Worm (Caenorhabditis elegans) whole organism, L4 larva: ENCODE measurements around the gene C39E9.8.

Experiments used
- T26A8.4 ChIP-seq: fragments of 200-800 bp; sonication (Bioruptor generic); IDR thresholded peaks from 2 replicates; pipeline ENCODE4 v1.3.6; 2022; ENCODE audit warnings: missing genetic modification characterization, missing compliant biosample characterization
- Y48G9A.11 ChIP-seq: fragments of 200-800 bp; sonication (Bioruptor generic); IDR thresholded peaks from 2 replicates; pipeline ENCODE4 v1.3.6; 2022; ENCODE audit warnings: missing genetic modification reagents, missing genetic modification characterization, missing compliant biosample characterization
- aha-1 ChIP-seq: fragments of 150-350 bp; peaks from one replicate; lab custom pipeline; 2014; ENCODE audit warnings: missing biosample characterization, missing genetic modification characterization
- ceh-20 ChIP-seq: fragments of 200-800 bp; sonication (Bioruptor generic); IDR thresholded peaks from 2 replicates; pipeline ENCODE4 v1.3.6; 2022; ENCODE audit warnings: missing genetic modification reagents, missing genetic modification characterization, missing compliant biosample characterization
- ceh-44 ChIP-seq: fragments of 200-800 bp; sonication (Bioruptor generic); IDR thresholded peaks from 2 replicates; pipeline ENCODE4 v1.3.6; 2022; ENCODE audit warnings: missing genetic modification reagents, missing genetic modification characterization, missing compliant biosample characterization
- daf-16 ChIP-seq, 3 experiments: sonication (generic microtip); optimal IDR thresholded peaks; 2 replicates each; lab custom pipeline; 2016 to 2017; ENCODE audit warnings: missing genetic modification characterization in 3 of 3, missing genetic modification reagents in 3 of 3, mild to moderate bottlenecking in 2 of 3, missing compliant biosample characterization in 2 of 3, missing biosample characterization in 1 of 3, moderate library complexity in 1 of 3
- daf-19 ChIP-seq: fragments of 200-800 bp; sonication (Bioruptor generic); conservative IDR thresholded peaks from 2 replicates; pipeline ENCODE4 v1.3.6; 2022; ENCODE audit warnings: missing genetic modification characterization, missing compliant biosample characterization
- daf-8 ChIP-seq: fragments of 200-800 bp; sonication (Bioruptor generic); IDR thresholded peaks from 2 replicates; pipeline ENCODE4 v1.3.6; 2022; ENCODE audit warnings: missing genetic modification characterization, missing compliant biosample characterization
- duxl-1 ChIP-seq: sonication (generic microtip); optimal IDR thresholded peaks from 2 replicates; lab custom pipeline; 2016; ENCODE audit warnings: mild to moderate bottlenecking, missing genetic modification characterization, moderate library complexity, missing compliant biosample characterization; ENCODE audit not compliant: poor library complexity
- dve-1 ChIP-seq: sonication (generic microtip); optimal IDR thresholded peaks from 2 replicates; lab custom pipeline; 2017; ENCODE audit warnings: antibody characterized with exemption, mild to moderate bottlenecking, missing genetic modification characterization, missing compliant biosample characterization; ENCODE audit not compliant: insufficient read depth
- fos-1 ChIP-seq: fragments of 150-350 bp; optimal IDR thresholded peaks from 2 replicates; lab custom pipeline; 2014; ENCODE audit warnings: missing biosample characterization, missing genetic modification characterization
- hif-1 ChIP-seq, 2 experiments: sonication (generic microtip); optimal IDR thresholded peaks; 2 replicates each; lab custom pipeline; 2016 to 2017; ENCODE audit warnings: missing compliant biosample characterization in 2 of 2, missing genetic modification characterization in 2 of 2, missing genetic modification reagents in 2 of 2, missing genotype in 2 of 2, mild to moderate bottlenecking in 1 of 2
- hlh-11 ChIP-seq: fragments of 200-800 bp; sonication (Bioruptor generic); optimal IDR thresholded peaks from 2 replicates; lab custom pipeline; 2018; ENCODE audit warnings: mild to moderate bottlenecking, missing genetic modification characterization, missing compliant biosample characterization
- hlh-30 ChIP-seq: sonication (generic microtip); optimal IDR thresholded peaks from 2 replicates; lab custom pipeline; 2017; ENCODE audit warnings: antibody characterized with exemption, mild to moderate bottlenecking, missing genetic modification characterization, missing compliant biosample characterization; ENCODE audit not compliant: insufficient read depth
- hmg-1.1 ChIP-seq: fragments of 200-800 bp; sonication (Bioruptor generic); IDR thresholded peaks from 2 replicates; pipeline ENCODE4 v1.3.6; 2022; ENCODE audit warnings: missing genetic modification reagents, missing genetic modification characterization, missing compliant biosample characterization
- lin-1 ChIP-seq: fragments of 200-800 bp; sonication (Bioruptor generic); IDR thresholded peaks from 2 replicates; pipeline ENCODE4 v1.3.6; 2022; ENCODE audit warnings: missing genetic modification reagents, missing genetic modification characterization, missing compliant biosample characterization
- lin-13 ChIP-seq: fragments of 150-350 bp; optimal IDR thresholded peaks from 2 replicates; lab custom pipeline; 2014; ENCODE audit warnings: missing biosample characterization, missing genetic modification reagents, missing genetic modification characterization
- lin-29 ChIP-seq: fragments of 200-800 bp; sonication (Bioruptor generic); IDR thresholded peaks from 2 replicates; pipeline ENCODE4 v1.3.6; 2022; ENCODE audit warnings: missing genetic modification reagents, missing genetic modification characterization, missing compliant biosample characterization
- lin-39 ChIP-seq: fragments of 150-350 bp; optimal IDR thresholded peaks from 2 replicates; lab custom pipeline; 2014; ENCODE audit warnings: missing biosample characterization, missing genetic modification reagents, missing genetic modification characterization
- madf-9 ChIP-seq: fragments of 200-800 bp; sonication (Bioruptor generic); conservative IDR thresholded peaks from 2 replicates; pipeline ENCODE4 v1.3.6; 2022; ENCODE audit warnings: missing genetic modification reagents, missing genetic modification characterization, missing compliant biosample characterization
- mdl-1 ChIP-seq, 2 experiments: fragments of 150-350 bp in 1 of 2; sonication (generic microtip) in 1 of 2; optimal IDR thresholded peaks; 2 replicates each; lab custom pipeline; 2014 to 2017; ENCODE audit warnings: missing biosample characterization in 2 of 2, missing genetic modification characterization in 2 of 2
- mep-1 ChIP-seq: fragments of 150-350 bp; sonication (generic microtip); optimal IDR thresholded peaks from 3 replicates; lab custom pipeline; 2014; ENCODE audit warnings: missing biosample characterization, missing genetic modification characterization
- mxl-2 ChIP-seq: fragments of 200-800 bp; sonication (Bioruptor generic); conservative IDR thresholded peaks from 2 replicates; pipeline ENCODE4 v1.3.6; 2022; ENCODE audit warnings: missing genetic modification reagents, missing genetic modification characterization, missing compliant biosample characterization
- mxl-3 ChIP-seq: fragments of 200-800 bp; sonication (Bioruptor generic); optimal IDR thresholded peaks from 2 replicates; lab custom pipeline; 2018; ENCODE audit warnings: mild to moderate bottlenecking, missing genetic modification characterization, missing compliant biosample characterization
- nhr-102 ChIP-seq: sonication (generic microtip); optimal IDR thresholded peaks from 2 replicates; lab custom pipeline; 2016; ENCODE audit warnings: mild to moderate bottlenecking, missing genetic modification characterization, moderate library complexity, missing compliant biosample characterization
- nhr-111 ChIP-seq: fragments of 200-800 bp; sonication (Bioruptor generic); optimal IDR thresholded peaks from 2 replicates; lab custom pipeline; 2018; ENCODE audit warnings: mild to moderate bottlenecking, missing genetic modification characterization, missing compliant biosample characterization
- nhr-237 ChIP-seq: sonication (generic microtip); optimal IDR thresholded peaks from 2 replicates; lab custom pipeline; 2017; ENCODE audit warnings: missing biosample characterization, missing genetic modification characterization
- nhr-25 ChIP-seq: sonication (generic microtip); optimal IDR thresholded peaks from 2 replicates; lab custom pipeline; 2017; ENCODE audit warnings: missing genetic modification characterization, mild to moderate bottlenecking, missing compliant biosample characterization, antibody characterized with exemption, moderate library complexity, borderline replicate concordance; ENCODE audit not compliant: insufficient read depth
- nhr-28 ChIP-seq: fragments of 150-350 bp; optimal IDR thresholded peaks from 2 replicates; lab custom pipeline; 2014; ENCODE audit warnings: missing biosample characterization, missing genetic modification characterization
- nhr-42 ChIP-seq: fragments of 200-800 bp; sonication (Bioruptor generic); IDR thresholded peaks from 2 replicates; pipeline ENCODE4 v1.3.6; 2022; ENCODE audit warnings: missing genetic modification characterization, missing compliant biosample characterization
- nhr-48 ChIP-seq: sonication (generic microtip); optimal IDR thresholded peaks from 2 replicates; lab custom pipeline; 2016; ENCODE audit warnings: mild to moderate bottlenecking, missing genetic modification characterization, missing compliant biosample characterization
- sdz-12 ChIP-seq: fragments of 200-800 bp; sonication (Bioruptor generic); optimal IDR thresholded peaks from 2 replicates; lab custom pipeline; 2018; ENCODE audit warnings: mild to moderate bottlenecking, missing genetic modification characterization, missing compliant biosample characterization
- set-16 ChIP-seq: fragments of 200-800 bp; sonication (Bioruptor generic); IDR thresholded peaks from 2 replicates; pipeline ENCODE4 v1.3.6; 2022; ENCODE audit warnings: missing genetic modification reagents, missing genetic modification characterization, missing compliant biosample characterization
- skn-1 ChIP-seq: fragments of 150-350 bp; optimal IDR thresholded peaks from 2 replicates; lab custom pipeline; 2014; ENCODE audit warnings: missing biosample characterization, missing genetic modification characterization
- spr-1 ChIP-seq: sonication (generic microtip); optimal IDR thresholded peaks from 2 replicates; lab custom pipeline; 2016; ENCODE audit warnings: mild to moderate bottlenecking, missing genetic modification characterization, missing compliant biosample characterization
- unc-62 ChIP-seq, 3 experiments: fragments of 150-350 bp in 1 of 3; sonication (generic microtip); optimal IDR thresholded peaks in 2 of 3; peaks in 1 of 3; 1 replicate in 1 of 3; 2 replicates in 2 of 3; lab custom pipeline; 2014 to 2017; ENCODE audit warnings: missing biosample characterization in 3 of 3, missing genetic modification characterization in 3 of 3, missing genetic modification reagents in 3 of 3, missing genotype in 1 of 3
- ztf-11 ChIP-seq: fragments of 150-350 bp; optimal IDR thresholded peaks from 2 replicates; lab custom pipeline; 2014; ENCODE audit warnings: missing biosample characterization, missing genetic modification characterization
- ztf-7 ChIP-seq: fragments of 150-350 bp; optimal IDR thresholded peaks from 2 replicates; lab custom pipeline; 2014; ENCODE audit warnings: missing biosample characterization, missing genetic modification characterization

Gene C39E9.8

DNA sequence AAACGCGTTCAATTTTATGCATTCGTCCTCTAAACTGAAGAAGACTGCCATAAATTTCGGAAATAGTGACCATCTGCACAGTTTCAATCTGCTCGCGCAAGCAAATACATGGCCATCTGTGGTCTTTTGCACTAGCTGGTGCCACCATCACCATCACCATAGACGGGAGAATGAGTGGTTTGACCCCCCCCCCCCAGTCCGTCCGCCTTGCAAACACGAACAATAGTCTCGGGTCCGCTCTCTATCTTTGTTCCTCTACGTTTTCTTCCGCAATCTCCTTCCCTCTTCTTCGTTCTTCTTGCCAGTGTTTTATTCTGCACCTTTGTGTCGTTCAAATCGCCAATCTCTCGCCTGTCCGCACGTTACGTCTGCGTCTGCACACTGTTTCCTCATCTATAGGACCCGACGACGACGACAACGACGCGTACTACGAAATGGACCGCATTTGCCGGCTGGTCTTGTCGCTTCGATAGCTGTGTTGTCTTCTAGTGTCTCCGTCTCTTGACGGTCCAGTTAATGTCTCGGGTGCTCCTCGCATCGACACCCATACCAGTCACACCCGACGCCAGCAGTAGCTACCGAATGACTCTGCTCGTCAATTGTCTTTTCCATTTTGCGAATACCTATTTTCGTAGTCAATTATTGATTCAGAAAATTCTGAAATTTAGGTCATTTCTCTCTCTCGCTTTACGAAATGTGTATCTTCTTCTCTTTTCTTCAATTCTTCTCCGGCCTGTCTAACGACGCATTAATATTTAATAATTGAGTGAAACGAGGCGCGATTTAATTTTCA lies 49.4 kb upstream of the C39E9.8 start (continued):
- no peak for TF ChIP-seq daf-16 (GFP tag; optimal IDR thresholded peaks at IDR 0.05; lab: Kevin White, UChicago)
- no peak for TF ChIP-seq daf-16 (tag; optimal IDR thresholded peaks at IDR 0.05; lab: Kevin White, UChicago)
- no peak for TF ChIP-seq nhr-48 (tag; lab: Kevin White, UChicago)
- TF ChIP-seq nhr-42 (GFP tag; lab: Robert Waterston, UW): 0 out of 2 replicates have a peak, but pooled peaks have one; percentile 25
- no peak for TF ChIP-seq madf-9 (GFP tag; lab: Robert Waterston, UW)
- TF ChIP-seq spr-1 (tag; lab: Kevin White, UChicago): peak; percentile 6
- no peak for TF ChIP-seq skn-1 (tag; lab: Kevin White, UChicago)
- peak; percentile 32 for TF ChIP-seq aha-1 (tag; lab: Kevin White, UChicago)
- no peak for TF ChIP-seq nhr-237 (tag; lab: Kevin White, UChicago)
- TF ChIP-seq lin-13 (GFP tag; lab: Kevin White, UChicago): no peak
- TF ChIP-seq mxl-3 (GFP tag; lab: Kevin White, UChicago): peak; percentile 32
- no peak for TF ChIP-seq hlh-30 (tag; lab: Kevin White, UChicago)
- peak; percentile 44; the same call in 1 of the 2 replicates for TF ChIP-seq hmg-1.1 (GFP tag; lab: Robert Waterston, UW)
- no peak for TF ChIP-seq fos-1 (tag; lab: Kevin White, UChicago)
- no peak for TF ChIP-seq T26A8.4 (GFP tag; lab: Robert Waterston, UW)
- TF ChIP-seq mep-1 (tag; lab: Kevin White, UChicago): peak; percentile 43
- TF ChIP-seq nhr-25 (tag; lab: Kevin White, UChicago): no peak
- no peak for TF ChIP-seq lin-39 (tag; lab: Kevin White, UChicago)
- TF ChIP-seq nhr-111 (GFP tag; lab: Kevin White, UChicago): no peak
- TF ChIP-seq mdl-1 (tag; optimal IDR thresholded peaks at IDR 0.05; lab: Kevin White, UChicago): peak in 1 of 2 experiments; percentile 30
- TF ChIP-seq, all 104 proteins: peak for 13

ce11 chrIV:13030467-13031299 lies 48.6 kb upstream of the C39E9.8 start:
- TF ChIP-seq nhr-25 (tag; lab: Kevin White, UChicago): peak; percentile 52
- 0 out of 2 replicates have a peak, but pooled peaks have one; percentile 50 for TF ChIP-seq daf-19 (GFP tag; lab: Robert Waterston, UW)
- TF ChIP-seq aha-1 (tag; lab: Kevin White, UChicago): peak; percentile 52
- TF ChIP-seq lin-1: no peak
- TF ChIP-seq unc-62 (GFP tag; optimal IDR thresholded peaks at IDR 0.05 in 1 of 2; lab: Kevin White, UChicago): peak in 1 of 2 experiments; percentile 85
- no peak for TF ChIP-seq unc-62 (tag; optimal IDR thresholded peaks at IDR 0.05; lab: Kevin White, UChicago)
- TF ChIP-seq dve-1: no peak
- TF ChIP-seq nhr-28 (tag; lab: Kevin White, UChicago): peak; percentile 6
- no peak for TF ChIP-seq nhr-111 (GFP tag; lab: Kevin White, UChicago)
- TF ChIP-seq daf-8 (GFP tag; lab: Robert Waterston, UW): no peak
- TF ChIP-seq ztf-7 (tag; lab: Kevin White, UChicago): no peak
- no peak for TF ChIP-seq T26A8.4 (GFP tag; lab: Robert Waterston, UW)
- TF ChIP-seq ceh-44 (GFP tag; lab: Robert Waterston, UW): no peak
- TF ChIP-seq hlh-11 (tag; lab: Kevin White, UChicago): peak; percentile 29
- TF ChIP-seq ceh-20 (GFP tag; lab: Robert Waterston, UW): no peak

ce11 chrIV:13032153-13032552 lies 47.1 kb upstream of the C39E9.8 start:
- TF ChIP-seq set-16 (GFP tag; lab: Robert Waterston, UW) (no peak), mxl-2 (no peak), hlh-30 (tag; lab: Kevin White, UChicago) (peak; percentile 48), ztf-11 (no peak), nhr-28 (tag; lab: Kevin White, UChicago) (peak; percentile 21), hif-1 (tag; optimal IDR thresholded peaks at IDR 0.05; lab: Kevin White, UChicago) (no peak), daf-16 (GFP tag; optimal IDR thresholded peaks at IDR 0.05; lab: Kevin White, UChicago) (no peak), daf-16 (tag; optimal IDR thresholded peaks at IDR 0.05; lab: Kevin White, UChicago) (peak; percentile 56), nhr-102 (tag; lab: Kevin White, UChicago) (no peak), dve-1 (peak; percentile 61), nhr-25 (tag; lab: Kevin White, UChicago) (no peak), duxl-1 (tag; lab: Kevin White, UChicago) (no peak), sdz-12 (GFP tag; lab: Kevin White, UChicago) (no peak), Y48G9A.11 (GFP tag; lab: Robert Waterston, UW) (no peak), unc-62 (GFP tag; optimal IDR thresholded peaks at IDR 0.05 in 1 of 2; lab: Kevin White, UChicago) (peak in 1 of 2 experiments; percentile 10), unc-62 (tag; optimal IDR thresholded peaks at IDR 0.05; lab: Kevin White, UChicago) (no peak), lin-29 (GFP tag; lab: Robert Waterston, UW) (no peak), fos-1 (tag; lab: Kevin White, UChicago) (no peak), aha-1 (tag; lab: Kevin White, UChicago) (peak; percentile 70), mdl-1 (tag; optimal IDR thresholded peaks at IDR 0.05; lab: Kevin White, UChicago) (peak in 1 of 2 experiments; percentile 12), hlh-11 (tag; lab: Kevin White, UChicago) (peak; percentile 28), ceh-44 (GFP tag; lab: Robert Waterston, UW) (no peak)
